Fruit fly (Drosophila melanogaster) whole organism, prepupa: ENCODE data around the gene Coq2.

Experiments
- Blimp-1 ChIP-seq: fragments of 200-800 bp; sonication (Bioruptor generic); optimal IDR thresholded peaks from 3 replicates; lab custom pipeline; 2017; ENCODE audit warnings: missing biosample characterization, missing genetic modification characterization, mild to moderate bottlenecking, moderate library complexity, missing genetic modification reagents
- CG15336 ChIP-seq: fragments of 200-800 bp; sonication (Bioruptor generic); IDR thresholded peaks from 2 replicates; pipeline ENCODE4 v1.3.6; 2022; ENCODE audit warnings: missing biosample characterization, missing genetic modification characterization
- CG32006 ChIP-seq: fragments of 200-800 bp; sonication (Bioruptor generic); optimal IDR thresholded peaks from 3 replicates; lab custom pipeline; 2017; ENCODE audit warnings: missing biosample characterization, mild to moderate bottlenecking, missing genetic modification characterization
- CG4318 ChIP-seq: fragments of 200-800 bp; sonication (Bioruptor generic); optimal IDR thresholded peaks from 3 replicates; lab custom pipeline; 2017; ENCODE audit warnings: missing biosample characterization, mild to moderate bottlenecking, missing genetic modification characterization
- CG6808 ChIP-seq: fragments of 200-800 bp; sonication (Bioruptor generic); optimal IDR thresholded peaks from 3 replicates; lab custom pipeline; 2017; ENCODE audit warnings: missing biosample characterization, missing genetic modification characterization, mild to moderate bottlenecking, moderate library complexity, missing genetic modification reagents
- Eip93F ChIP-seq: fragments of 200-800 bp; sonication (Bioruptor generic); optimal IDR thresholded peaks from 2 replicates; lab custom pipeline; 2016; ENCODE audit warnings: missing biosample characterization, mild to moderate bottlenecking, missing genetic modification characterization
- Ets21C ChIP-seq: fragments of 200-800 bp; sonication (Bioruptor generic); optimal IDR thresholded peaks from 3 replicates; lab custom pipeline; 2016; ENCODE audit warnings: missing biosample characterization, missing genetic modification characterization
- Hr4 ChIP-seq: fragments of 200-800 bp; sonication (Bioruptor generic); optimal IDR thresholded peaks from 3 replicates; lab custom pipeline; 2016; ENCODE audit warnings: missing biosample characterization, missing genetic modification characterization
- Met ChIP-seq: fragments of 200-800 bp; sonication (Bioruptor generic); optimal IDR thresholded peaks from 3 replicates; lab custom pipeline; 2016; ENCODE audit warnings: missing biosample characterization, missing genetic modification characterization
- Sox102F ChIP-seq: fragments of 200-800 bp; sonication (Bioruptor generic); optimal IDR thresholded peaks from 2 replicates; lab custom pipeline; 2016; ENCODE audit warnings: missing biosample characterization, mild to moderate bottlenecking, missing genetic modification characterization
- Sox14 ChIP-seq: fragments of 200-800 bp; sonication (Bioruptor generic); optimal IDR thresholded peaks from 3 replicates; lab custom pipeline; 2016; ENCODE audit warnings: missing biosample characterization, missing genetic modification characterization
- acj6 ChIP-seq: fragments of 200-800 bp; sonication (Bioruptor generic); optimal IDR thresholded peaks from 3 replicates; lab custom pipeline; 2016; ENCODE audit warnings: missing biosample characterization, missing genetic modification characterization
- cyc ChIP-seq: fragments of 200-800 bp; sonication (Bioruptor generic); optimal IDR thresholded peaks from 3 replicates; lab custom pipeline; 2016; ENCODE audit warnings: missing biosample characterization, missing genetic modification characterization
- dsx ChIP-seq: fragments of 200-800 bp; optimal IDR thresholded peaks from 3 replicates; lab custom pipeline; 2019; ENCODE audit warnings: missing biosample characterization, mild to moderate bottlenecking, missing genetic modification characterization, moderate library complexity; ENCODE audit not compliant: poor library complexity, severe bottlenecking
- fd85E ChIP-seq: fragments of 200-800 bp; sonication (Bioruptor generic); optimal IDR thresholded peaks from 3 replicates; lab custom pipeline; 2016; ENCODE audit warnings: missing biosample characterization, missing genetic modification characterization
- fkh ChIP-seq: fragments of 200-800 bp; sonication (Bioruptor generic); optimal IDR thresholded peaks from 3 replicates; lab custom pipeline; 2017; ENCODE audit warnings: missing biosample characterization, mild to moderate bottlenecking, missing genetic modification characterization, moderate library complexity
- pdm3 ChIP-seq: fragments of 200-800 bp; sonication (Bioruptor generic); optimal IDR thresholded peaks from 3 replicates; lab custom pipeline; 2016; ENCODE audit warnings: missing biosample characterization, missing genetic modification characterization
- ss ChIP-seq, 2 experiments: fragments of 200-800 bp; sonication (Bioruptor generic); optimal IDR thresholded peaks; 2 replicates in 1 of 2; 3 replicates in 1 of 2; lab custom pipeline; 2017 to 2018; ENCODE audit warnings: mild to moderate bottlenecking in 2 of 2, missing biosample characterization in 2 of 2, missing genetic modification characterization in 2 of 2, moderate library complexity in 1 of 2
- vri ChIP-seq: fragments of 200-800 bp; sonication (Bioruptor generic); optimal IDR thresholded peaks from 3 replicates; lab custom pipeline; 2016; ENCODE audit warnings: missing biosample characterization, mild to moderate bottlenecking, missing genetic modification characterization

Gene Coq2

DNA sequence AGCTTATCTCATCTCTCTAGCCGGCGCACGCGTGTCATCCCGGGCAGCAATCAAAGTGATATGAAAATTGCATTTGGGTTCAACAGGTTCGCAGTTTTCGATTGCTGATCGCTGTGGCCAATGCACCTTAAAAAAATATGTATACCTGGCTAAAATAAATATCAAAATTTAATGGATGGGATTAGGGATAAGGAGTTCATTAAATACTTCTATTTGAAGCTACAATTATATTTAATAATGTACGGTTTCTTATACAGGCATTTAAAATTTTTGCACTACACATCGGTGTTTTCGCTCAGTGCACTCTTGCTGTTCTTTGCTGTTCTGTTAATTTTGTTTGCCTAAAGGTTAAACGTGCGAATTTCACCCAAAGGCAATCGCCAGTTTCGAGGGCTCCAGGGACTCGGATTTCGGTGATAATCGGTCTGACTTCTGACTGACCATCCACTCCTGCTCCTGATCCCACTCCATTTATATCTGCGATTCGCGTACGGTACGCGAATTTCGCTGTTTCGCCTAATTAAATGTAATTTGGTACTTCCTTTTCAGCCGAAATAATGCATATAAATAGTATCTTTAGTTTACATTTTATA is 43.7 kb downstream of the Coq2 start (continued):
- no peak for TF ChIP-seq dsx
- TF ChIP-seq acj6 (GFP tag; lab: Kevin White, UChicago) = no peak
- no peak for TF ChIP-seq CG15336 (GFP tag; lab: Robert Waterston, UW)
- TF ChIP-seq Ets21C (GFP tag; lab: Kevin White, UChicago) = peak; percentile 62
- TF ChIP-seq fd85E (GFP tag; lab: Kevin White, UChicago) = no peak
- TF ChIP-seq Met (GFP tag; lab: Kevin White, UChicago) = peak; percentile 68
- no peak for TF ChIP-seq Blimp-1 (GFP tag; lab: Kevin White, UChicago)
- TF ChIP-seq Hr4 (GFP tag; lab: Kevin White, UChicago) = no peak
- no peak for TF ChIP-seq pdm3 (GFP tag; lab: Kevin White, UChicago)
- no peak for TF ChIP-seq vri (GFP tag; lab: Kevin White, UChicago)
- no peak for TF ChIP-seq fkh
- TF ChIP-seq CG4318 (GFP tag; lab: Kevin White, UChicago) = no peak
- no peak for TF ChIP-seq CG6808 (GFP tag; lab: Kevin White, UChicago)
- TF ChIP-seq Sox102F (GFP tag; lab: Kevin White, UChicago) = peak; percentile 75
- no peak for TF ChIP-seq CG32006 (GFP tag; lab: Kevin White, UChicago)

dm6 chr3R:8269740-8270139 is 46.6 kb downstream of the Coq2 start, which contains the start of gene CG9630:
CG9630 (minus strand) TSS chr3R:8269896.
- TF ChIP-seq Eip93F (no peak), Sox14 (GFP tag; lab: Kevin White, UChicago) (no peak), cyc (GFP tag; lab: Kevin White, UChicago) (no peak), fkh (peak; percentile 94), ss (GFP tag; optimal IDR thresholded peaks at IDR 0.05; lab: Kevin White, UChicago) (no peak)
